Worm (Caenorhabditis elegans): Measurements from ENCODE around the gene gcy-12.

Gene gcy-12

ce11 chrII:5311746-5312145 is at the start of gene gcy-12:
Gene gcy-12 (plus strand): TSS chrII:5312046.
- TF ChIP-seq ztf-4 (tag; optimal IDR thresholded peaks at IDR 0.05): no peak
- no peak for TF ChIP-seq R02D3.7 (tag; optimal IDR thresholded peaks at IDR 0.05)
- TF ChIP-seq mdl-1 (tag; optimal IDR thresholded peaks at IDR 0.05): no peak
- no peak for TF ChIP-seq snpc-4 (tag; optimal IDR thresholded peaks at IDR 0.05)
- TF ChIP-seq nhr-12 (tag; optimal IDR thresholded peaks at IDR 0.05): no peak
- TF ChIP-seq nhr-23 (tag; optimal IDR thresholded peaks at IDR 0.05): no peak
- TF ChIP-seq nhr-28 (tag; optimal IDR thresholded peaks at IDR 0.05): no peak
- no peak for TF ChIP-seq fos-1 (tag; optimal IDR thresholded peaks at IDR 0.05)
- no peak for TF ChIP-seq elt-1 (tag; optimal IDR thresholded peaks at IDR 0.05)

- peak; percentile 29 for TF ChIP-seq pqm-1 (tag; optimal IDR thresholded peaks at IDR 0.05)
- TF ChIP-seq ztf-4 (tag; optimal IDR thresholded peaks at IDR 0.05): no peak
- peak; percentile 68 for TF ChIP-seq elt-2 (tag; optimal IDR thresholded peaks at IDR 0.05)
These were observed 47.2 kb upstream of the gcy-12 start for ce11 chrII:5264650-5265049.

- no peak for TF ChIP-seq jun-1 (tag; optimal IDR thresholded peaks at IDR 0.05)
- TF ChIP-seq pha-4 (tag; optimal IDR thresholded peaks at IDR 0.05): no peak
- no peak for TF ChIP-seq ztf-11 (tag; optimal IDR thresholded peaks at IDR 0.05)
- no peak for TF ChIP-seq ZK546.5 (tag; optimal IDR thresholded peaks at IDR 0.05)
- TF ChIP-seq pqm-1 (tag; optimal IDR thresholded peaks at IDR 0.05): no peak
- no peak for TF ChIP-seq ceh-28 (tag; optimal IDR thresholded peaks at IDR 0.05)
- no peak for TF ChIP-seq R02D3.7 (tag; optimal IDR thresholded peaks at IDR 0.05)
- no peak for TF ChIP-seq hmg-11 (tag; optimal IDR thresholded peaks at IDR 0.05)
- TF ChIP-seq nhr-28 (tag; optimal IDR thresholded peaks at IDR 0.05): no peak
- TF ChIP-seq lin-15B (tag; optimal IDR thresholded peaks at IDR 0.05): no peak
- TF ChIP-seq nhr-43 (tag; optimal IDR thresholded peaks at IDR 0.05; ENCODE audit: poor library complexity, severe bottlenecking): no peak
- TF ChIP-seq elt-1 (tag; optimal IDR thresholded peaks at IDR 0.05): no peak
- no peak for TF ChIP-seq nhr-25 (tag; optimal IDR thresholded peaks at IDR 0.05)
- TF ChIP-seq sea-2 (GFP tag; optimal IDR thresholded peaks at IDR 0.05): no peak
- no peak for TF ChIP-seq nhr-77 (tag; optimal IDR thresholded peaks at IDR 0.05)
- TF ChIP-seq nhr-76 (tag; optimal IDR thresholded peaks at IDR 0.05): no peak
- no peak for TF ChIP-seq egl-27 (tag; optimal IDR thresholded peaks at IDR 0.05)
- TF ChIP-seq aly-2 (tag; optimal IDR thresholded peaks at IDR 0.05): no peak
- TF ChIP-seq nhr-12 (tag; optimal IDR thresholded peaks at IDR 0.05): no peak
- no peak for TF ChIP-seq eor-1 (tag; optimal IDR thresholded peaks at IDR 0.05)
These were observed 42.9 kb upstream of the gcy-12 start for ce11 chrII:5268977-5269376.

- TF ChIP-seq nfya-1 (tag; optimal IDR thresholded peaks at IDR 0.05; ENCODE audit: insufficient read depth): peak; percentile 43
- no peak for TF ChIP-seq ceh-9 (tag; optimal IDR thresholded peaks at IDR 0.05)
- no peak for TF ChIP-seq mml-1 (tag; optimal IDR thresholded peaks at IDR 0.05)
- no peak for TF ChIP-seq mdl-1 (tag; optimal IDR thresholded peaks at IDR 0.05)
- TF ChIP-seq hmg-11 (tag; optimal IDR thresholded peaks at IDR 0.05): peak; percentile 23
- TF ChIP-seq nhr-11 (tag; optimal IDR thresholded peaks at IDR 0.05): no peak
- no peak for TF ChIP-seq elt-2 (tag; optimal IDR thresholded peaks at IDR 0.05)
- no peak for TF ChIP-seq egl-27 (tag; optimal IDR thresholded peaks at IDR 0.05)
- TF ChIP-seq unc-62 (GFP tag; optimal IDR thresholded peaks at IDR 0.05): no peak
- no peak for TF ChIP-seq lin-15B (tag; optimal IDR thresholded peaks at IDR 0.05)
- peak; percentile 71 for TF ChIP-seq fkh-10 (GFP tag; optimal IDR thresholded peaks at IDR 0.05)
- TF ChIP-seq nhr-67 (tag; optimal IDR thresholded peaks at IDR 0.05): no peak
- TF ChIP-seq R02D3.7 (tag; optimal IDR thresholded peaks at IDR 0.05): no peak
- no peak for TF ChIP-seq ztf-4 (tag; optimal IDR thresholded peaks at IDR 0.05)
- TF ChIP-seq nhr-23 (tag; optimal IDR thresholded peaks at IDR 0.05): no peak
- no peak for TF ChIP-seq ztf-11 (tag; optimal IDR thresholded peaks at IDR 0.05)
- no peak for TF ChIP-seq lin-39 (tag; optimal IDR thresholded peaks at IDR 0.05)
- TF ChIP-seq aly-2 (tag; optimal IDR thresholded peaks at IDR 0.05): no peak
- no peak for TF ChIP-seq egl-5 (tag; optimal IDR thresholded peaks at IDR 0.05)
- no peak for TF ChIP-seq nhr-28 (tag; optimal IDR thresholded peaks at IDR 0.05)
These were observed 40.0 kb upstream of the gcy-12 start, which contains the start of gene drn-1 for ce11 chrII:5271729-5272322. Gene drn-1 (minus strand): TSS chrII:5271845.

Data from whole organism, L3 larva.